Worm (Caenorhabditis elegans) whole organism, L1 larva: ENCODE measurements around the gene ZK616.65.
"Not testable (repeated sequence)": the region's sequence is repeated elsewhere in the genome, so short reads cannot be mapped to it uniquely, and the experiment has no call there.

Source experiments
- C04F5.9 ChIP-seq: sonication (generic microtip); optimal IDR thresholded peaks from 2 replicates; lab custom pipeline; 2016; ENCODE audit warnings: missing genetic modification characterization, missing compliant biosample characterization
- Y116A8C.19 ChIP-seq: sonication (generic microtip); optimal IDR thresholded peaks from 2 replicates; lab custom pipeline; 2016; ENCODE audit warnings: missing compliant biosample characterization, missing genetic modification characterization, borderline replicate concordance
- ceh-82 ChIP-seq, 3 experiments: fragments of 150-350 bp in 1 of 3; sonication (generic microtip) in 2 of 3; optimal IDR thresholded peaks; 2 replicates each; lab custom pipeline; 2014 to 2017; ENCODE audit warnings: missing biosample characterization in 3 of 3, missing genetic modification characterization in 3 of 3
- ceh-90 ChIP-seq: sonication (generic microtip); optimal IDR thresholded peaks from 2 replicates; lab custom pipeline; 2016; ENCODE audit warnings: missing genetic modification characterization, missing compliant biosample characterization
- ces-1 ChIP-seq: fragments of 150-350 bp; optimal IDR thresholded peaks from 2 replicates; lab custom pipeline; 2014; ENCODE audit warnings: missing biosample characterization, missing genetic modification reagents, missing genetic modification characterization
- dpl-1 ChIP-seq, 3 experiments: fragments of 150-350 bp in 2 of 3; sonication (generic microtip) in 1 of 3; optimal IDR thresholded peaks; 2 replicates each; lab custom pipeline; 2014 to 2017; ENCODE audit warnings: missing biosample characterization in 3 of 3, missing genetic modification characterization in 3 of 3, missing genetic modification reagents in 3 of 3
- dsc-1 ChIP-seq: sonication (generic microtip); optimal IDR thresholded peaks from 2 replicates; lab custom pipeline; 2016; ENCODE audit warnings: mild to moderate bottlenecking, missing genetic modification characterization, missing compliant biosample characterization
- efl-1 ChIP-seq, 4 experiments: fragments of 150-350 bp; optimal IDR thresholded peaks in 3 of 4; peaks in 1 of 4; 1 replicate in 1 of 4; 2 replicates in 3 of 4; lab custom pipeline; 2014; ENCODE audit warnings: missing biosample characterization in 2 of 4, missing genetic modification characterization in 2 of 4, missing genetic modification reagents in 2 of 4
- egl-27 ChIP-seq, 2 experiments: fragments of 150-350 bp in 1 of 2; sonication (generic microtip); optimal IDR thresholded peaks; 3 replicates each; lab custom pipeline; 2017 to 2018; ENCODE audit warnings: missing biosample characterization in 2 of 2, missing genetic modification characterization in 2 of 2, missing genetic modification reagents in 2 of 2
- fkh-10 ChIP-seq: sonication (generic microtip); optimal IDR thresholded peaks from 2 replicates; lab custom pipeline; 2017; ENCODE audit warnings: missing biosample characterization, missing genetic modification reagents, missing genetic modification characterization
- fkh-4 ChIP-seq: sonication (generic microtip); optimal IDR thresholded peaks from 2 replicates; lab custom pipeline; 2016; ENCODE audit warnings: missing compliant biosample characterization, missing genetic modification characterization, borderline replicate concordance
- fkh-8 ChIP-seq: sonication (generic microtip); optimal IDR thresholded peaks from 2 replicates; lab custom pipeline; 2016; ENCODE audit warnings: mild to moderate bottlenecking, missing genetic modification characterization, missing compliant biosample characterization
- grh-1 ChIP-seq: fragments of 200-800 bp; sonication (Bioruptor generic); IDR thresholded peaks from 2 replicates; pipeline ENCODE4 v1.3.6; 2022; ENCODE audit warnings: missing genetic modification reagents, missing genetic modification characterization, missing compliant biosample characterization
- hlh-17 ChIP-seq: fragments of 200-800 bp; sonication (Bioruptor generic); optimal IDR thresholded peaks from 2 replicates; lab custom pipeline; 2018; ENCODE audit warnings: missing genetic modification characterization, mild to moderate bottlenecking, missing compliant biosample characterization, moderate library complexity, borderline replicate concordance
- irx-1 ChIP-seq: sonication (generic microtip); optimal IDR thresholded peaks from 2 replicates; lab custom pipeline; 2016; ENCODE audit warnings: missing genetic modification characterization, missing compliant biosample characterization
- lin-35 ChIP-seq, 2 experiments: fragments of 150-350 bp; optimal IDR thresholded peaks; 2 replicates each; lab custom pipeline; 2014; ENCODE audit warnings: missing biosample characterization in 2 of 2, missing genetic modification characterization in 2 of 2, missing genetic modification reagents in 2 of 2
- lir-3 ChIP-seq: sonication (generic microtip); optimal IDR thresholded peaks from 2 replicates; lab custom pipeline; 2016; ENCODE audit warnings: mild to moderate bottlenecking, missing genetic modification characterization, moderate library complexity, missing compliant biosample characterization; ENCODE audit not compliant: poor library complexity
- mab-9 ChIP-seq: fragments of 200-800 bp; sonication (Bioruptor generic); IDR thresholded peaks from 2 replicates; pipeline ENCODE4 v1.3.6; 2022; ENCODE audit warnings: missing genetic modification reagents, missing genetic modification characterization, missing compliant biosample characterization
- mdl-1 ChIP-seq, 2 experiments: fragments of 150-350 bp; optimal IDR thresholded peaks; 2 replicates each; lab custom pipeline; 2014 to 2017; ENCODE audit warnings: missing biosample characterization in 2 of 2, missing genetic modification characterization in 2 of 2, inconsistent platforms in 1 of 2
- mef-2 ChIP-seq: fragments of 150-350 bp; optimal IDR thresholded peaks from 2 replicates; lab custom pipeline; 2014; ENCODE audit warnings: missing biosample characterization, missing genetic modification characterization
- nhr-11 ChIP-seq: fragments of 150-350 bp; optimal IDR thresholded peaks from 2 replicates; lab custom pipeline; 2014; ENCODE audit warnings: missing biosample characterization, missing genetic modification characterization
- nhr-12 ChIP-seq: sonication (generic microtip); optimal IDR thresholded peaks from 2 replicates; lab custom pipeline; 2017; ENCODE audit warnings: missing biosample characterization, missing genetic modification characterization
- nhr-19 ChIP-seq: fragments of 200-800 bp; sonication (Bioruptor generic); conservative IDR thresholded peaks from 2 replicates; pipeline ENCODE4 v1.3.6; 2022; ENCODE audit warnings: missing genetic modification characterization, missing compliant biosample characterization
- nhr-77 ChIP-seq: fragments of 150-350 bp; optimal IDR thresholded peaks from 2 replicates; lab custom pipeline; 2014; ENCODE audit warnings: missing biosample characterization, missing genetic modification characterization
- nhr-85 ChIP-seq: sonication (generic microtip); peaks from one replicate; lab custom pipeline; 2016; ENCODE audit warnings: missing genetic modification characterization, inconsistent platforms, missing compliant biosample characterization
- nhr-90 ChIP-seq: sonication (generic microtip); optimal IDR thresholded peaks from 2 replicates; lab custom pipeline; 2016; ENCODE audit warnings: mild to moderate bottlenecking, missing genetic modification characterization, missing compliant biosample characterization; ENCODE audit not compliant: poor library complexity
- skn-1 ChIP-seq: fragments of 150-350 bp; optimal IDR thresholded peaks from 2 replicates; lab custom pipeline; 2014; ENCODE audit warnings: missing biosample characterization, missing genetic modification characterization
- sup-37 ChIP-seq: fragments of 200-800 bp; sonication (Bioruptor generic); optimal IDR thresholded peaks from 2 replicates; lab custom pipeline; 2018; ENCODE audit warnings: mild to moderate bottlenecking, missing genetic modification characterization, missing compliant biosample characterization
- tbx-2 ChIP-seq: sonication (generic microtip); optimal IDR thresholded peaks from 2 replicates; lab custom pipeline; 2016; ENCODE audit warnings: missing genetic modification characterization, missing compliant biosample characterization
- unc-130 ChIP-seq: fragments of 150-350 bp; optimal IDR thresholded peaks from 2 replicates; lab custom pipeline; 2017; ENCODE audit warnings: missing biosample characterization, missing genetic modification characterization, inconsistent platforms
- unc-30 ChIP-seq: sonication (generic microtip); optimal IDR thresholded peaks from 2 replicates; lab custom pipeline; 2017; ENCODE audit warnings: missing biosample characterization, missing genetic modification characterization
- unc-86 ChIP-seq: sonication (generic microtip); optimal IDR thresholded peaks from 2 replicates; lab custom pipeline; 2016; ENCODE audit warnings: missing genetic modification characterization, missing compliant biosample characterization
- vab-15 ChIP-seq: sonication (generic microtip); optimal IDR thresholded peaks from 2 replicates; lab custom pipeline; 2017; ENCODE audit warnings: missing genotype, mild to moderate bottlenecking, missing genetic modification characterization, missing compliant biosample characterization
- xbp-1 ChIP-seq: sonication (generic microtip); optimal IDR thresholded peaks from 2 replicates; lab custom pipeline; 2016; ENCODE audit warnings: missing genetic modification characterization, missing compliant biosample characterization
- zag-1 ChIP-seq: fragments of 150-350 bp; optimal IDR thresholded peaks from 2 replicates; lab custom pipeline; 2014; ENCODE audit warnings: missing biosample characterization, missing genetic modification characterization
- zip-4 ChIP-seq: fragments of 200-800 bp; sonication (Bioruptor generic); optimal IDR thresholded peaks from 2 replicates; lab custom pipeline; 2018; ENCODE audit warnings: mild to moderate bottlenecking, missing genetic modification characterization, moderate library complexity, missing compliant biosample characterization
- ztf-4 ChIP-seq: fragments of 150-350 bp; optimal IDR thresholded peaks from 2 replicates; lab custom pipeline; 2014; ENCODE audit warnings: missing biosample characterization, missing genetic modification characterization

The ZK616.65 gene

ce11 chrIV:5411120-5411519 lies at the start of gene ZK616.65:
Gene ZK616.65, minus strand, starts transcription at chrIV:5411220.
- TF ChIP-seq dpl-1 (GFP tag; optimal IDR thresholded peaks at IDR 0.05; lab: Kevin White, UChicago), result no peak
- TF ChIP-seq, all 84 proteins: peak for 0

DNA sequence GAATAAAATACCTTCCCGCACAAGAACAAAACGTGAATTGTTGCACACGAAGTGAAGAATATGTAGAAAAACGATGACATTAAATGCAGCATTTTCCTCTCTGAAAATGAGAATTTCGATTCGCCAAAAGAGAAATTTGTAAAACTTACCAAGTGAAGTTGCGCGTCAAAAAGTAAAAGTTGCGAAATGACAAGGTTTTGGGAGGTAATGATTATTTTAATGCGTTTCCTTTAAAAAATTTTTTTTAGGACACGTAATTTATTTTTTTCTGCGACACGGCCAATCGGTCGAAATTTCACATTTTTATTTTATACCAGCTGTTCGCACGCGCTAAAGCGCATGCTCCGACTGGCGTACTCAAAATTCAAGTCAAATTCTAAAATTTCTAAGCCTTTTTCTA lies 45.0 kb upstream of the ZK616.65 start, which contains the start of gene Y4C6A.3:
Y4C6A.3 (minus strand) TSS at position 101 of the 400 bp plus-strand sequence.
- not testable (repeated sequence) for TF ChIP-seq grh-1 (GFP tag; lab: Robert Waterston, UW); unc-130 (tag; lab: Kevin White, UChicago); fkh-4

ce11 chrIV:5452667-5453066 lies 41.6 kb upstream of the ZK616.65 start, which contains the start of gene Y4C6A.4:
Gene Y4C6A.4, plus strand, starts transcription at chrIV:5452967.
- TF ChIP-seq hlh-17 (GFP tag; lab: Kevin White, UChicago), result no peak

DNA sequence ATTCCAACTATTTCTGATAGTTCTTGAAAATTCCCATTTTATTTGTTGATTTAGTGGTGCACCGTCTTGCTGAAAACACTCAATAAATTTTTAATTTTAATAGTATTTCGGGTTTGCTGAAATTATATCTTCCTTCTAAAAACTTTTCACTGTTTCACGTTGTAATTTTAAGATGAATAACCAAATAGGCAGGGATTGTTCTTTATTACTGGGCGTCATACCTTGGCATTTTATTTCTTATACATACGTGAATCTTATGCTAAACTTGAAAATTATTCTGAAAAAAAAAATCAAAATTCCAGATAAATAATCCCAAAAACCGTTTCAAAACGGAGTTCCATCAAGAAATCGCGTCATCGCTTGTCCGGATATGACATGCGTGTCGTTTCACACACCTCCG lies 27.7 kb upstream of the ZK616.65 start, which contains the start of gene mgl-3:
mgl-3 (plus strand) TSS at position 301 of the 400 bp plus-strand sequence.
- TF ChIP-seq egl-27 (tag; optimal IDR thresholded peaks at IDR 0.05; lab: Kevin White, UChicago) (no peak), unc-130 (tag; lab: Kevin White, UChicago) (no peak), ceh-90 (no peak), unc-30 (tag; lab: Kevin White, UChicago) (no peak), dsc-1 (tag; lab: Kevin White, UChicago) (no peak), mdl-1 (tag; optimal IDR thresholded peaks at IDR 0.05; lab: Kevin White, UChicago) (no peak), efl-1 (optimal IDR thresholded peaks at IDR 0.05; lab: Kevin White, UChicago) (no peak), efl-1 (GFP tag; optimal IDR thresholded peaks at IDR 0.05 in 1 of 2; lab: Kevin White, UChicago) (no peak), grh-1 (GFP tag; lab: Robert Waterston, UW) (no peak)

DNA sequence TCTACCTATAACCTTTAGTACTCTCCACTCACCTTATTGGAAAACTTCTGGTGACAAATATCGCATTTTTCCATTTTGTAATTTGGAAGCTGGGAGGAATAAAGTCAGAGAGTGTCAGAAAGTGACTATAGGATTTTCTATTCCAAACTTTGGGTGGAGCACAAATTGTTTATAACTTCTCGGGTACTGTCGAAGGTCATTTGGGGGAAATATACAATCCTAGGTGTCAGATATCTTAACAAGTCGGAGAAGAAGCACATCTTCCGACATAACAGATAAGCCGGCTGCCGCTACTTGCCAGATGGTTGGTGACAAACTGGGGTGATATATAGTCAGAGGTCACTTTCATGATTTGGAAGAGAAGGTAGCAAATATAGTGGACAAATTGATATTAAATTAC lies 8.1 kb upstream of the ZK616.65 start, which contains the start of gene ehn-3:
ehn-3 (minus strand) TSS at position 101 of the 400 bp plus-strand sequence.
- no peak for TF ChIP-seq mef-2 (tag; lab: Kevin White, UChicago)
- TF ChIP-seq nhr-12 (tag; lab: Kevin White, UChicago), result no peak
- no peak for TF ChIP-seq Y116A8C.19 (tag; lab: Kevin White, UChicago)
- no peak for TF ChIP-seq mab-9 (GFP tag; lab: Robert Waterston, UW)
- TF ChIP-seq C04F5.9 (tag; lab: Kevin White, UChicago), result no peak
- no peak for TF ChIP-seq ztf-4 (tag; lab: Kevin White, UChicago)
- TF ChIP-seq sup-37 (GFP tag; lab: Kevin White, UChicago), result no peak
- TF ChIP-seq nhr-85 (tag; lab: Kevin White, UChicago), result no peak
- no peak for TF ChIP-seq fkh-10 (GFP tag; lab: Kevin White, UChicago)
- no peak for TF ChIP-seq nhr-77 (tag; lab: Kevin White, UChicago)
- no peak for TF ChIP-seq skn-1
- TF ChIP-seq nhr-11, result no peak
- TF ChIP-seq xbp-1 (tag; lab: Kevin White, UChicago), result no peak
- TF ChIP-seq fkh-8 (tag; lab: Kevin White, UChicago), result no peak
- TF ChIP-seq dsc-1 (tag; lab: Kevin White, UChicago), result no peak
- TF ChIP-seq irx-1 (tag; lab: Kevin White, UChicago), result no peak
- no peak for TF ChIP-seq fkh-4
- TF ChIP-seq zip-4, result no peak
- no peak for TF ChIP-seq nhr-90 (tag; lab: Kevin White, UChicago)

- no peak for TF ChIP-seq nhr-11
- no peak for TF ChIP-seq unc-30 (tag; lab: Kevin White, UChicago)
- no peak for TF ChIP-seq unc-86
- no peak for TF ChIP-seq lin-35 (GFP tag; optimal IDR thresholded peaks at IDR 0.05; lab: Kevin White, UChicago)
- no peak for TF ChIP-seq xbp-1 (tag; lab: Kevin White, UChicago)
- no peak for TF ChIP-seq dpl-1 (GFP tag; optimal IDR thresholded peaks at IDR 0.05; lab: Kevin White, UChicago)
- no peak for TF ChIP-seq zip-4
- no peak for TF ChIP-seq vab-15
- TF ChIP-seq unc-130 (tag; lab: Kevin White, UChicago), result no peak
- TF ChIP-seq mab-9 (GFP tag; lab: Robert Waterston, UW), result no peak
- TF ChIP-seq mdl-1 (tag; optimal IDR thresholded peaks at IDR 0.05; lab: Kevin White, UChicago), result no peak
- no peak for TF ChIP-seq lir-3 (tag; lab: Kevin White, UChicago)
- no peak for TF ChIP-seq ces-1 (GFP tag; lab: Kevin White, UChicago)
- TF ChIP-seq ceh-82 (tag; optimal IDR thresholded peaks at IDR 0.05; lab: Kevin White, UChicago), result no peak
- no peak for TF ChIP-seq zag-1 (tag; lab: Kevin White, UChicago)
- no peak for TF ChIP-seq tbx-2 (tag; lab: Kevin White, UChicago)
- no peak for TF ChIP-seq efl-1 (optimal IDR thresholded peaks at IDR 0.05; lab: Kevin White, UChicago)
- no peak for TF ChIP-seq efl-1 (GFP tag; optimal IDR thresholded peaks at IDR 0.05 in 1 of 2; lab: Kevin White, UChicago)
- no peak for TF ChIP-seq nhr-19 (GFP tag; lab: Robert Waterston, UW)
Measured at ce11 chrIV:5415696-5416095, 4.7 kb upstream of the ZK616.65 start, which contains the start of gene spp-7. Gene spp-7, minus strand, starts transcription at chrIV:5415796.
